Worm (Caenorhabditis elegans) whole organism, L3 larva: ENCODE measurements around the gene srz-64.

Experiments used
- R02D3.7 ChIP-seq: fragments of 150-350 bp; optimal IDR thresholded peaks from 2 replicates; lab custom pipeline; 2014; ENCODE audit warnings: missing biosample characterization, missing genetic modification characterization
- ZK546.5 ChIP-seq: sonication (generic microtip); optimal IDR thresholded peaks from 2 replicates; lab custom pipeline; 2017; ENCODE audit warnings: missing biosample characterization, missing genetic modification characterization
- aly-2 ChIP-seq: fragments of 150-350 bp; optimal IDR thresholded peaks from 2 replicates; lab custom pipeline; 2014; ENCODE audit warnings: missing biosample characterization, missing genetic modification characterization
- ama-1 ChIP-seq: fragments of 150-350 bp; optimal IDR thresholded peaks from 2 replicates; lab custom pipeline; 2018
- ceh-28 ChIP-seq: fragments of 150-350 bp; optimal IDR thresholded peaks from 2 replicates; lab custom pipeline; 2014; ENCODE audit warnings: missing biosample characterization, missing genetic modification reagents, missing genetic modification characterization
- ceh-82 ChIP-seq: fragments of 150-350 bp; optimal IDR thresholded peaks from 2 replicates; lab custom pipeline; 2014; ENCODE audit warnings: missing biosample characterization, missing genetic modification characterization
- daf-12 ChIP-seq: fragments of 150-350 bp; optimal IDR thresholded peaks from 2 replicates; lab custom pipeline; 2014; ENCODE audit warnings: missing biosample characterization, missing genetic modification reagents, missing genetic modification characterization
- egl-27 ChIP-seq: sonication (generic microtip); optimal IDR thresholded peaks from 4 replicates; lab custom pipeline; 2017; ENCODE audit warnings: missing biosample characterization, missing genetic modification reagents, missing genetic modification characterization
- egl-5 ChIP-seq: fragments of 150-350 bp; optimal IDR thresholded peaks from 2 replicates; lab custom pipeline; 2017; ENCODE audit warnings: missing biosample characterization, missing genetic modification reagents, missing genetic modification characterization, inconsistent platforms
- elt-1 ChIP-seq: fragments of 150-350 bp; optimal IDR thresholded peaks from 2 replicates; lab custom pipeline; 2014; ENCODE audit warnings: missing biosample characterization, missing genetic modification characterization
- eor-1 ChIP-seq, 2 experiments: fragments of 150-350 bp; optimal IDR thresholded peaks; 2 replicates each; lab custom pipeline; 2014 to 2018; ENCODE audit warnings: missing biosample characterization in 2 of 2, missing genetic modification characterization in 2 of 2
- fkh-2 ChIP-seq: fragments of 150-350 bp; optimal IDR thresholded peaks from 2 replicates; lab custom pipeline; 2014; ENCODE audit warnings: missing biosample characterization, missing genetic modification reagents, missing genetic modification characterization
- fos-1 ChIP-seq: fragments of 150-350 bp; optimal IDR thresholded peaks from 2 replicates; lab custom pipeline; 2014; ENCODE audit warnings: missing biosample characterization, missing genetic modification characterization
- hmg-11 ChIP-seq: sonication (generic microtip); optimal IDR thresholded peaks from 2 replicates; lab custom pipeline; 2016; ENCODE audit warnings: missing genetic modification characterization, missing compliant biosample characterization
- lin-39 ChIP-seq: fragments of 150-350 bp; optimal IDR thresholded peaks from 2 replicates; lab custom pipeline; 2018; ENCODE audit warnings: missing biosample characterization, missing genetic modification reagents, missing genetic modification characterization
- lsy-12 ChIP-seq: sonication (generic microtip); optimal IDR thresholded peaks from 2 replicates; lab custom pipeline; 2016; ENCODE audit warnings: mild to moderate bottlenecking, missing genetic modification characterization, missing compliant biosample characterization
- mml-1 ChIP-seq: fragments of 150-350 bp; sonication (generic microtip); optimal IDR thresholded peaks from 3 replicates; lab custom pipeline; 2014; ENCODE audit warnings: missing biosample characterization, missing genetic modification characterization
- nfya-1 ChIP-seq: sonication (generic microtip); optimal IDR thresholded peaks from 2 replicates; lab custom pipeline; 2017; ENCODE audit warnings: missing genetic modification characterization, mild to moderate bottlenecking, missing compliant biosample characterization, antibody characterized with exemption, moderate library complexity; ENCODE audit not compliant: insufficient read depth
- nhr-11 ChIP-seq: fragments of 150-350 bp; optimal IDR thresholded peaks from 2 replicates; lab custom pipeline; 2014; ENCODE audit warnings: missing biosample characterization, missing genetic modification characterization
- nhr-23 ChIP-seq: fragments of 150-350 bp; optimal IDR thresholded peaks from 2 replicates; lab custom pipeline; 2014; ENCODE audit warnings: missing biosample characterization, missing genetic modification reagents, missing genetic modification characterization
- nhr-237 ChIP-seq: fragments of 150-350 bp; optimal IDR thresholded peaks from 2 replicates; lab custom pipeline; 2014; ENCODE audit warnings: missing biosample characterization, missing genetic modification characterization
- nhr-25 ChIP-seq: sonication (generic microtip); optimal IDR thresholded peaks from 2 replicates; lab custom pipeline; 2017; ENCODE audit warnings: missing biosample characterization, missing genetic modification characterization
- nhr-28 ChIP-seq: fragments of 150-350 bp; optimal IDR thresholded peaks from 2 replicates; lab custom pipeline; 2014; ENCODE audit warnings: missing biosample characterization, missing genetic modification characterization
- nhr-43 ChIP-seq: sonication (generic microtip); optimal IDR thresholded peaks from 2 replicates; lab custom pipeline; 2016; ENCODE audit warnings: mild to moderate bottlenecking, missing genetic modification characterization, missing compliant biosample characterization; ENCODE audit not compliant: poor library complexity, severe bottlenecking
- nhr-76 ChIP-seq: fragments of 150-350 bp; sonication (generic microtip); optimal IDR thresholded peaks from 5 replicates; lab custom pipeline; 2014; ENCODE audit warnings: missing biosample characterization, missing genetic modification characterization
- nhr-77 ChIP-seq: fragments of 150-350 bp; optimal IDR thresholded peaks from 2 replicates; lab custom pipeline; 2014; ENCODE audit warnings: missing biosample characterization, missing genetic modification characterization
- pha-4 ChIP-seq: fragments of 150-350 bp; optimal IDR thresholded peaks from 2 replicates; lab custom pipeline; 2014; ENCODE audit warnings: missing biosample characterization, missing genetic modification reagents, missing genetic modification characterization
- pqm-1 ChIP-seq: fragments of 150-350 bp; optimal IDR thresholded peaks from 2 replicates; lab custom pipeline; 2017; ENCODE audit warnings: missing biosample characterization, missing genetic modification characterization, inconsistent platforms
- sea-2 ChIP-seq: fragments of 150-350 bp; sonication (generic microtip); optimal IDR thresholded peaks from 4 replicates; lab custom pipeline; 2014; ENCODE audit warnings: missing biosample characterization, missing genetic modification reagents, missing genetic modification characterization
- snpc-4 ChIP-seq: fragments of 150-350 bp; optimal IDR thresholded peaks from 2 replicates; lab custom pipeline; 2014; ENCODE audit warnings: missing biosample characterization, missing genetic modification characterization
- tbx-2 ChIP-seq: sonication (generic microtip); optimal IDR thresholded peaks from 2 replicates; lab custom pipeline; 2016; ENCODE audit warnings: mild to moderate bottlenecking, missing genetic modification characterization, missing compliant biosample characterization
- unc-39 ChIP-seq: sonication (generic microtip); optimal IDR thresholded peaks from 4 replicates; lab custom pipeline; 2017; ENCODE audit warnings: missing biosample characterization, missing genetic modification characterization
- unc-62 ChIP-seq: fragments of 150-350 bp; sonication (generic microtip); optimal IDR thresholded peaks from 4 replicates; lab custom pipeline; 2014; ENCODE audit warnings: missing biosample characterization, missing genetic modification reagents, missing genetic modification characterization
- zag-1 ChIP-seq: fragments of 150-350 bp; optimal IDR thresholded peaks from 2 replicates; lab custom pipeline; 2014; ENCODE audit warnings: missing biosample characterization, missing genetic modification characterization

The srz-64 gene

ce11 chrII:1245783-1246182, 47.3 kb downstream of the srz-64 start:
- TF ChIP-seq daf-12 (tag; lab: Kevin White, UChicago) (no peak), pha-4 (tag; lab: Kevin White, UChicago) (peak; percentile 61)

ce11 chrII:1244420-1244959, 48.6 kb downstream of the srz-64 start:
- TF ChIP-seq nhr-23 (tag; lab: Kevin White, UChicago) (peak; percentile 32), unc-62 (GFP tag; lab: Kevin White, UChicago) (no peak), nhr-25 (peak; percentile 54), ama-1 (lab: Kevin White, UChicago) (peak; percentile 55), ZK546.5 (tag; lab: Kevin White, UChicago) (no peak), nhr-43 (peak; percentile 42), pqm-1 (tag; lab: Kevin White, UChicago) (no peak), zag-1 (tag; lab: Kevin White, UChicago) (no peak), nhr-11 (tag; lab: Kevin White, UChicago) (no peak), lsy-12 (tag; lab: Kevin White, UChicago) (peak; percentile 77)

ce11 chrII:1242475-1242874, 50.6 kb downstream of the srz-64 start:
- TF ChIP-seq pha-4 (tag; lab: Kevin White, UChicago) (peak; percentile 73), nhr-76 (no peak), tbx-2 (no peak), unc-39 (tag; lab: Kevin White, UChicago) (no peak), nhr-237 (no peak), nhr-28 (no peak), R02D3.7 (tag; lab: Kevin White, UChicago) (no peak), fkh-2 (no peak), nhr-77 (tag; lab: Kevin White, UChicago) (no peak), sea-2 (GFP tag; lab: Kevin White, UChicago) (peak; percentile 42), snpc-4 (tag; lab: Kevin White, UChicago) (peak; percentile 28), daf-12 (tag; lab: Kevin White, UChicago) (no peak), elt-1 (tag; lab: Kevin White, UChicago) (peak; percentile 6), aly-2 (tag; lab: Kevin White, UChicago) (no peak), nfya-1 (peak; percentile 67), eor-1 (tag; optimal IDR thresholded peaks at IDR 0.05; lab: Kevin White, UChicago) (no peak), ceh-28 (tag; lab: Kevin White, UChicago) (peak; percentile 46), mml-1 (no peak), zag-1 (tag; lab: Kevin White, UChicago) (no peak), egl-27 (tag; lab: Kevin White, UChicago) (no peak), ceh-82 (tag; lab: Kevin White, UChicago) (no peak), ZK546.5 (tag; lab: Kevin White, UChicago) (no peak), nhr-43 (peak; percentile 15), lin-39 (tag; lab: Kevin White, UChicago) (peak; percentile 82), nhr-23 (tag; lab: Kevin White, UChicago) (peak; percentile 28), nhr-25 (no peak), unc-62 (GFP tag; lab: Kevin White, UChicago) (no peak), fos-1 (tag; lab: Kevin White, UChicago) (no peak), pqm-1 (tag; lab: Kevin White, UChicago) (no peak), egl-5 (tag; lab: Kevin White, UChicago) (peak; percentile 42), lsy-12 (tag; lab: Kevin White, UChicago) (peak; percentile 83), hmg-11 (tag; lab: Kevin White, UChicago) (peak; percentile 49)

ce11 chrII:1241176-1241730, 51.8 kb downstream of the srz-64 start:
- no peak for TF ChIP-seq nfya-1
- TF ChIP-seq mml-1 = no peak
- peak; percentile 13 for TF ChIP-seq lsy-12 (tag; lab: Kevin White, UChicago)
- TF ChIP-seq pha-4 (tag; lab: Kevin White, UChicago) = no peak
- TF ChIP-seq nhr-43 = peak; percentile 66
- no peak for TF ChIP-seq zag-1 (tag; lab: Kevin White, UChicago)
